Worm (Caenorhabditis elegans): ENCODE data around the gene C05C10.5.

C05C10.5 gene

ce11 chrII:9974210-9974609 is 35.4 kb downstream of the C05C10.5 start (continued):
- TF ChIP-seq lin-1 (GFP tag; IDR thresholded peaks at IDR 0.05): no peak
- no peak for TF ChIP-seq Y5F2A.4 (GFP tag; optimal IDR thresholded peaks at IDR 0.05)
- no peak for TF ChIP-seq F26F4.8 (GFP tag; conservative IDR thresholded peaks at IDR 0.05)
- TF ChIP-seq gei-8 (GFP tag; optimal IDR thresholded peaks at IDR 0.05): no peak
- TF ChIP-seq fkh-10 (GFP tag; optimal IDR thresholded peaks at IDR 0.05): no peak
- TF ChIP-seq madf-5 (GFP tag; IDR thresholded peaks at IDR 0.05): no peak
- no peak for TF ChIP-seq egl-43 (GFP tag; IDR thresholded peaks at IDR 0.05)
- no peak for TF ChIP-seq unc-39 (tag; optimal IDR thresholded peaks at IDR 0.05)
- TF ChIP-seq Y105C5A.15 (GFP tag; IDR thresholded peaks at IDR 0.05): no peak
- TF ChIP-seq spr-1 (tag; optimal IDR thresholded peaks at IDR 0.05): no peak
- no peak for TF ChIP-seq nhr-111 (GFP tag; optimal IDR thresholded peaks at IDR 0.05)
- TF ChIP-seq dpl-1 (GFP tag; optimal IDR thresholded peaks at IDR 0.05): no peak
- TF ChIP-seq nhr-25 (tag; optimal IDR thresholded peaks at IDR 0.05; ENCODE audit: borderline replicate concordance, insufficient read depth): no peak
- no peak for TF ChIP-seq zip-2 (tag; optimal IDR thresholded peaks at IDR 0.05)
- TF ChIP-seq mes-2 (tag; optimal IDR thresholded peaks at IDR 0.05; ENCODE audit: poor library complexity, severe bottlenecking): no peak
- TF ChIP-seq Y75B8A.6 (GFP tag; IDR thresholded peaks at IDR 0.05): no peak
- TF ChIP-seq nhr-42 (GFP tag; IDR thresholded peaks at IDR 0.05): no peak
- TF ChIP-seq nhr-48 (tag; optimal IDR thresholded peaks at IDR 0.05): peak; percentile 29
- TF ChIP-seq hmg-1.1 (GFP tag; IDR thresholded peaks at IDR 0.05): no peak
- TF ChIP-seq ceh-82 (tag; optimal IDR thresholded peaks at IDR 0.05): no peak
- no peak for TF ChIP-seq lir-3 (tag; optimal IDR thresholded peaks at IDR 0.05)
- TF ChIP-seq pqm-1 (tag; optimal IDR thresholded peaks at IDR 0.05): peak; percentile 73
- no peak for TF ChIP-seq dmd-8 (GFP tag; IDR thresholded peaks at IDR 0.05)
- TF ChIP-seq nhr-11 (tag; optimal IDR thresholded peaks at IDR 0.05): no peak
- no peak for TF ChIP-seq nhr-76 (tag; optimal IDR thresholded peaks at IDR 0.05)
- no peak for TF ChIP-seq lin-29 (GFP tag; IDR thresholded peaks at IDR 0.05)
- no peak for TF ChIP-seq pha-4 (GFP tag; IDR thresholded peaks at IDR 0.05)
- TF ChIP-seq pha-4 (tag; optimal IDR thresholded peaks at IDR 0.05): no peak
- no peak for TF ChIP-seq daf-16 (GFP tag; optimal IDR thresholded peaks at IDR 0.05)
- TF ChIP-seq daf-16 (tag; optimal IDR thresholded peaks at IDR 0.05): peak; percentile 74
- no peak for TF ChIP-seq hif-1 (tag; optimal IDR thresholded peaks at IDR 0.05)
- no peak for TF ChIP-seq tra-1 (GFP tag; IDR thresholded peaks at IDR 0.05)
- TF ChIP-seq php-3 (GFP tag; IDR thresholded peaks at IDR 0.05): peak; percentile 95
- no peak for TF ChIP-seq skn-1 (tag; optimal IDR thresholded peaks at IDR 0.05)
- TF ChIP-seq F10B5.3 (tag; optimal IDR thresholded peaks at IDR 0.05): no peak
- no peak for TF ChIP-seq jun-1 (tag; optimal IDR thresholded peaks at IDR 0.05)
- TF ChIP-seq tag-97 (GFP tag; IDR thresholded peaks at IDR 0.05): no peak
- TF ChIP-seq hlh-11 (tag; optimal IDR thresholded peaks at IDR 0.05): peak; percentile 90
- no peak for TF ChIP-seq T20F7.1 (GFP tag; optimal IDR thresholded peaks at IDR 0.05)
- no peak for TF ChIP-seq ctbp-1 (GFP tag; IDR thresholded peaks at IDR 0.05)
- no peak for TF ChIP-seq lin-38 (GFP tag; IDR thresholded peaks at IDR 0.05)
- no peak for TF ChIP-seq zfp-3 (GFP tag; conservative IDR thresholded peaks at IDR 0.05)
- no peak for TF ChIP-seq mdl-1 (tag; optimal IDR thresholded peaks at IDR 0.05)
- TF ChIP-seq sdz-12 (GFP tag; optimal IDR thresholded peaks at IDR 0.05): no peak
- no peak for TF ChIP-seq zfp-2 (tag; optimal IDR thresholded peaks at IDR 0.05)
- TF ChIP-seq rbr-2 (tag; optimal IDR thresholded peaks at IDR 0.05): no peak
- no peak for TF ChIP-seq egl-27 (tag; optimal IDR thresholded peaks at IDR 0.05)
- no peak for TF ChIP-seq ceh-62 (tag; optimal IDR thresholded peaks at IDR 0.05)
- TF ChIP-seq mep-1 (tag; optimal IDR thresholded peaks at IDR 0.05): no peak
- TF ChIP-seq F37D6.2 (tag; optimal IDR thresholded peaks at IDR 0.05): no peak
- TF ChIP-seq ceh-28 (tag; optimal IDR thresholded peaks at IDR 0.05): no peak
- no peak for TF ChIP-seq ZK546.5 (tag; optimal IDR thresholded peaks at IDR 0.05)
- TF ChIP-seq ceh-20 (GFP tag; IDR thresholded peaks at IDR 0.05): no peak

All from whole organism, L4 larva.